4 fruit fly cellular contexts compared by ENCODE assay signal in genomic region chr3R:17710418-17710817, dm6.
TF ChIP-seq lines count a peak whose summit lies in the region.

No protein-coding gene starts in this region.

- no peak for TF ChIP-seq CTCF in whole organism, embryonic (GFP tag; optimal IDR thresholded peaks at IDR 0.05; lab: Kevin White, UChicago)

TF ChIP-seq in whole organism, embryonic, 481 proteins besides CTCF, POLR2A, EP300 and RAD21:
- TF ChIP-seq CG8924 (tag; optimal IDR thresholded peaks at IDR 0.05; lab: Kevin White, UChicago) (peak; percentile 2), sens (GFP tag; lab: Kevin White, UChicago) (peak; percentile 75), row (GFP tag; IDR thresholded peaks at IDR 0.05; lab: Robert Waterston, UW) (peak; percentile 41), prd (optimal IDR thresholded peaks at IDR 0.05; lab: Kevin White, UChicago) (no peak), prd (GFP tag; IDR thresholded peaks at IDR 0.05; lab: Robert Waterston, UW) (0 out of 3 replicates have a peak, but pooled peaks have one; percentile 10), so (GFP tag; IDR thresholded peaks at IDR 0.05; lab: Robert Waterston, UW) (no peak), Sry-β (GFP tag; optimal IDR thresholded peaks at IDR 0.05; lab: Kevin White, UChicago) (peak; percentile 83), nau (GFP tag; optimal IDR thresholded peaks at IDR 0.05; lab: Kevin White, UChicago) (no peak)

TF ChIP-seq in whole organism, prepupa, 60 proteins besides CTCF, POLR2A, EP300 and RAD21:
- no peak for TF ChIP-seq ss (GFP tag; optimal IDR thresholded peaks at IDR 0.05; lab: Kevin White, UChicago)
- TF ChIP-seq Eip78C (GFP tag; lab: Kevin White, UChicago) = peak; percentile 32
- TF ChIP-seq esn (GFP tag; optimal IDR thresholded peaks at IDR 0.05; lab: Kevin White, UChicago) = peak; percentile 15
- TF ChIP-seq acj6 (GFP tag; optimal IDR thresholded peaks at IDR 0.05; lab: Kevin White, UChicago) = no peak
- TF ChIP-seq fd59A (GFP tag; optimal IDR thresholded peaks at IDR 0.05; lab: Kevin White, UChicago) = no peak
- no peak for TF ChIP-seq Hr39 (GFP tag; optimal IDR thresholded peaks at IDR 0.05; lab: Kevin White, UChicago)
- peak; percentile 9 for TF ChIP-seq pdm3 (GFP tag; optimal IDR thresholded peaks at IDR 0.05; lab: Kevin White, UChicago)
- TF ChIP-seq lz (GFP tag; optimal IDR thresholded peaks at IDR 0.05; lab: Kevin White, UChicago) = peak; percentile 6
- TF ChIP-seq cyc (GFP tag; optimal IDR thresholded peaks at IDR 0.05; lab: Kevin White, UChicago) = no peak

TF ChIP-seq in whole organism, pupa, 21 proteins besides CTCF, POLR2A, EP300 and RAD21:
- TF ChIP-seq rn (GFP tag; IDR thresholded peaks at IDR 0.05; lab: Robert Waterston, UW) (no peak), CG9948 (tag; optimal IDR thresholded peaks at IDR 0.05; lab: Kevin White, UChicago) (peak; percentile 12)

TF ChIP-seq in whole organism, wandering third instar larva, 38 proteins besides CTCF, POLR2A, EP300 and RAD21:
- TF ChIP-seq Hr78 (GFP tag; optimal IDR thresholded peaks at IDR 0.05; lab: Kevin White, UChicago) (no peak), GATAd (GFP tag; optimal IDR thresholded peaks at IDR 0.05; lab: Kevin White, UChicago) (no peak), HLH106 (tag; optimal IDR thresholded peaks at IDR 0.05; lab: Kevin White, UChicago) (no peak), usp (GFP tag; optimal IDR thresholded peaks at IDR 0.05; lab: Kevin White, UChicago) (no peak), woc (GFP tag; optimal IDR thresholded peaks at IDR 0.05; lab: Kevin White, UChicago) (peak; percentile 28), pan (optimal IDR thresholded peaks at IDR 0.05; lab: Kevin White, UChicago) (no peak), N (GFP tag; optimal IDR thresholded peaks at IDR 0.05; lab: Kevin White, UChicago) (no peak), h (GFP tag; optimal IDR thresholded peaks at IDR 0.05; lab: Kevin White, UChicago) (no peak), sage (GFP tag; optimal IDR thresholded peaks at IDR 0.05; lab: Kevin White, UChicago) (no peak), Dfd (GFP tag; optimal IDR thresholded peaks at IDR 0.05; lab: Kevin White, UChicago) (no peak), OdsH (GFP tag; optimal IDR thresholded peaks at IDR 0.05; lab: Kevin White, UChicago) (no peak), Jra (GFP tag; optimal IDR thresholded peaks at IDR 0.05; lab: Kevin White, UChicago) (no peak), Sp1 (GFP tag; optimal IDR thresholded peaks at IDR 0.05; lab: Kevin White, UChicago) (no peak), Myc (optimal IDR thresholded peaks at IDR 0.05; lab: Kevin White, UChicago) (peak; percentile 64), foxo (GFP tag; optimal IDR thresholded peaks at IDR 0.05; lab: Kevin White, UChicago) (peak in 1 of 2 experiments; percentile 3), rgr (GFP tag; optimal IDR thresholded peaks at IDR 0.05; lab: Kevin White, UChicago) (no peak)
